Fruit fly (Drosophila melanogaster) whole organism, embryonic: Measurements from ENCODE around the gene KFase.

Experiments
- Aef1 ChIP-seq: fragments of 200-800 bp; sonication (Bioruptor generic); IDR thresholded peaks from 3 replicates; pipeline ENCODE4 v1.3.6; 2022; ENCODE audit warnings: missing biosample characterization, missing genetic modification characterization
- Atf-2 ChIP-seq: fragments of 200-800 bp; sonication (Bioruptor generic); optimal IDR thresholded peaks from 2 replicates; lab custom pipeline; 2016; ENCODE audit warnings: missing biosample characterization, missing genetic modification characterization
- BEAF-32 ChIP-seq: fragments of 200-800 bp; sonication (Bioruptor generic); optimal IDR thresholded peaks from 3 replicates; lab custom pipeline; 2017; ENCODE audit warnings: missing biosample characterization, missing genetic modification characterization, mild to moderate bottlenecking, moderate library complexity, missing genetic modification reagents
- C15 ChIP-seq: fragments of 200-800 bp; sonication (Bioruptor generic); IDR thresholded peaks from 3 replicates; pipeline ENCODE4 v1.3.6; 2022; ENCODE audit warnings: missing biosample characterization, missing genetic modification characterization
- CG10321 ChIP-seq: fragments of 200-800 bp; sonication (Bioruptor generic); IDR thresholded peaks from 2 replicates; pipeline ENCODE4 v1.3.6; 2022; ENCODE audit warnings: missing biosample characterization, missing genetic modification characterization
- CG10565 ChIP-seq: fragments of 200-800 bp; sonication (Bioruptor generic); optimal IDR thresholded peaks from 3 replicates; lab custom pipeline; 2016; ENCODE audit warnings: missing biosample characterization, mild to moderate bottlenecking, missing genetic modification characterization
- CG11085 ChIP-seq: fragments of 200-800 bp; sonication (Bioruptor generic); IDR thresholded peaks from 2 replicates; pipeline ENCODE4 v1.3.6; 2022; ENCODE audit warnings: missing biosample characterization, missing genetic modification characterization
- CG11398 ChIP-seq: fragments of 200-800 bp; sonication (Bioruptor generic); optimal IDR thresholded peaks from 2 replicates; lab custom pipeline; 2016; ENCODE audit warnings: missing biosample characterization, missing genetic modification characterization
- CG11504 ChIP-seq: fragments of 200-800 bp; sonication (Bioruptor generic); optimal IDR thresholded peaks from 3 replicates; lab custom pipeline; 2019; ENCODE audit warnings: missing biosample characterization, mild to moderate bottlenecking, missing genetic modification characterization, moderate library complexity
- CG11560 ChIP-seq: fragments of 200-800 bp; sonication (Bioruptor generic); IDR thresholded peaks from 3 replicates; pipeline ENCODE4 v1.3.6; 2022; ENCODE audit warnings: missing biosample characterization, missing genetic modification characterization
- CG13287 ChIP-seq: fragments of 200-800 bp; sonication (Bioruptor generic); IDR thresholded peaks from 2 replicates; pipeline ENCODE4 v1.3.6; 2022; ENCODE audit warnings: missing biosample characterization, missing genetic modification characterization; ENCODE audit not compliant: partially characterized antibody
- CG13296 ChIP-seq: fragments of 200-800 bp; sonication (Bioruptor generic); optimal IDR thresholded peaks from 3 replicates; lab custom pipeline; 2018; ENCODE audit warnings: missing biosample characterization, mild to moderate bottlenecking, missing genetic modification characterization
- CG14965 ChIP-seq: fragments of 200-800 bp; sonication (Bioruptor generic); optimal IDR thresholded peaks from 2 replicates; lab custom pipeline; 2016; ENCODE audit warnings: missing biosample characterization, missing genetic modification characterization, borderline replicate concordance
- CG17361 ChIP-seq: fragments of 200-800 bp; sonication (Bioruptor generic); IDR thresholded peaks from 3 replicates; pipeline ENCODE4 v1.3.6; 2022; ENCODE audit warnings: missing biosample characterization, missing genetic modification characterization
- CG18011 ChIP-seq: fragments of 200-800 bp; sonication (Bioruptor generic); optimal IDR thresholded peaks from 2 replicates; lab custom pipeline; 2017; ENCODE audit warnings: missing biosample characterization, missing genetic modification characterization, mild to moderate bottlenecking, moderate library complexity, missing genotype
- CG32532 ChIP-seq: fragments of 200-800 bp; sonication (Bioruptor generic); IDR thresholded peaks from 2 replicates; pipeline ENCODE4 v1.3.6; 2022; ENCODE audit warnings: missing biosample characterization, missing genetic modification characterization
- CG3847 ChIP-seq: fragments of 200-800 bp; sonication (Bioruptor generic); IDR thresholded peaks from 2 replicates; pipeline ENCODE4 v1.3.6; 2022; ENCODE audit warnings: missing biosample characterization, missing genetic modification characterization
- CG42726 ChIP-seq: fragments of 200-800 bp; sonication (Bioruptor generic); IDR thresholded peaks from 2 replicates; pipeline ENCODE4 v1.3.6; 2022; ENCODE audit warnings: missing biosample characterization, missing genetic modification characterization; ENCODE audit not compliant: partially characterized antibody
- CG6272 ChIP-seq: fragments of 200-800 bp; sonication (Bioruptor generic); IDR thresholded peaks from 2 replicates; pipeline ENCODE4 v1.3.6; 2022; ENCODE audit warnings: missing biosample characterization, missing genetic modification characterization
- CG6683 ChIP-seq: fragments of 200-800 bp; sonication (Bioruptor generic); optimal IDR thresholded peaks from 2 replicates; lab custom pipeline; 2017; ENCODE audit warnings: missing biosample characterization, mild to moderate bottlenecking, missing genetic modification characterization, missing genetic modification reagents
- CG7357 ChIP-seq: fragments of 200-800 bp; sonication (Bioruptor generic); IDR thresholded peaks from 3 replicates; pipeline ENCODE4 v1.3.6; 2022; ENCODE audit warnings: missing biosample characterization, missing genetic modification characterization
- CG9727 ChIP-seq: fragments of 200-800 bp; sonication (Bioruptor generic); optimal IDR thresholded peaks from 3 replicates; lab custom pipeline; 2017; ENCODE audit warnings: missing biosample characterization, mild to moderate bottlenecking, missing genetic modification characterization
- Dbx ChIP-seq: fragments of 200-800 bp; sonication (Bioruptor generic); IDR thresholded peaks from 3 replicates; pipeline ENCODE4 v1.3.6; 2022; ENCODE audit warnings: missing biosample characterization, missing genetic modification characterization
- Dek ChIP-seq: fragments of 200-800 bp; sonication (Bioruptor generic); optimal IDR thresholded peaks from 3 replicates; lab custom pipeline; 2019; ENCODE audit warnings: missing biosample characterization, mild to moderate bottlenecking, missing genetic modification characterization, moderate library complexity
- Dp ChIP-seq: fragments of 200-800 bp; sonication (Bioruptor generic); optimal IDR thresholded peaks from 2 replicates; lab custom pipeline; 2018; ENCODE audit warnings: missing biosample characterization, mild to moderate bottlenecking, missing genetic modification characterization, moderate library complexity
- E2f2 ChIP-seq: fragments of 200-800 bp; sonication (Bioruptor generic); IDR thresholded peaks from 2 replicates; pipeline ENCODE4 v1.3.6; 2022; ENCODE audit warnings: missing biosample characterization, missing genetic modification characterization
- Fer1 ChIP-seq: fragments of 200-800 bp; sonication (Bioruptor generic); optimal IDR thresholded peaks from 2 replicates; lab custom pipeline; 2017; ENCODE audit warnings: missing biosample characterization, mild to moderate bottlenecking, missing genetic modification characterization
- H15 ChIP-seq: fragments of 200-800 bp; sonication (Bioruptor generic); IDR thresholded peaks from 3 replicates; pipeline ENCODE4 v1.3.6; 2022; ENCODE audit warnings: missing biosample characterization, missing genetic modification characterization
- NC2β ChIP-seq: fragments of 200-800 bp; sonication (Bioruptor generic); optimal IDR thresholded peaks from 2 replicates; lab custom pipeline; 2016; ENCODE audit warnings: missing biosample characterization, missing genetic modification characterization
- Nf-YA ChIP-seq: fragments of 200-800 bp; sonication (Bioruptor generic); IDR thresholded peaks from 2 replicates; pipeline ENCODE4 v1.3.6; 2022; ENCODE audit warnings: missing biosample characterization, missing genetic modification characterization
- Nf-YB ChIP-seq: fragments of 200-800 bp; sonication (Bioruptor generic); optimal IDR thresholded peaks from 3 replicates; lab custom pipeline; 2019; ENCODE audit warnings: missing biosample characterization, mild to moderate bottlenecking, missing genetic modification characterization, moderate library complexity
- PHDP ChIP-seq: fragments of 200-800 bp; sonication (Bioruptor generic); optimal IDR thresholded peaks from 3 replicates; lab custom pipeline; 2018; ENCODE audit warnings: missing biosample characterization, mild to moderate bottlenecking, missing genetic modification characterization, moderate library complexity
- ato ChIP-seq: fragments of 200-800 bp; sonication (Bioruptor generic); IDR thresholded peaks from 2 replicates; pipeline ENCODE4 v1.3.6; 2022; ENCODE audit warnings: missing biosample characterization, missing genetic modification characterization; ENCODE audit not compliant: partially characterized antibody
- bbx ChIP-seq: fragments of 200-800 bp; sonication (Bioruptor generic); IDR thresholded peaks from 2 replicates; pipeline ENCODE4 v1.3.6; 2022; ENCODE audit warnings: missing biosample characterization, missing genetic modification characterization; ENCODE audit not compliant: partially characterized antibody
- bigmax ChIP-seq: fragments of 200-800 bp; sonication (Bioruptor generic); optimal IDR thresholded peaks from 2 replicates; lab custom pipeline; 2018; ENCODE audit warnings: missing biosample characterization, mild to moderate bottlenecking, missing genetic modification characterization
- bsh ChIP-seq, 2 experiments: fragments of 200-800 bp; sonication (Bioruptor generic); optimal IDR thresholded peaks; 2 replicates each; lab custom pipeline; 2017 to 2018; ENCODE audit warnings: mild to moderate bottlenecking in 2 of 2, missing biosample characterization in 2 of 2, missing genetic modification characterization in 2 of 2, moderate library complexity in 1 of 2
- cas ChIP-seq: fragments of 200-800 bp; sonication (Bioruptor generic); IDR thresholded peaks from 2 replicates; pipeline ENCODE4 v1.3.6; 2022; ENCODE audit warnings: missing biosample characterization, missing genetic modification characterization
- caup ChIP-seq: fragments of 200-800 bp; sonication (Bioruptor generic); optimal IDR thresholded peaks from 3 replicates; lab custom pipeline; 2017; ENCODE audit warnings: missing biosample characterization, mild to moderate bottlenecking, missing genetic modification characterization, moderate library complexity; ENCODE audit not compliant: severe bottlenecking
- chm ChIP-seq: fragments of 200-800 bp; sonication (Bioruptor generic); IDR thresholded peaks from 2 replicates; pipeline ENCODE4 v1.3.6; 2022; ENCODE audit warnings: missing biosample characterization, missing genetic modification characterization
- crp ChIP-seq, 2 experiments: fragments of 200-800 bp; sonication (Bioruptor generic); optimal IDR thresholded peaks; 2 replicates in 1 of 2; 3 replicates in 1 of 2; lab custom pipeline; 2017; ENCODE audit warnings: missing biosample characterization in 2 of 2, missing genetic modification characterization in 2 of 2, mild to moderate bottlenecking in 1 of 2, moderate library complexity in 1 of 2
- da ChIP-seq: fragments of 200-800 bp; sonication (Bioruptor generic); optimal IDR thresholded peaks from 2 replicates; lab custom pipeline; 2016; ENCODE audit warnings: missing biosample characterization, missing genetic modification characterization
- dm ChIP-seq: fragments of 200-800 bp; sonication (Bioruptor generic); optimal IDR thresholded peaks from 3 replicates; lab custom pipeline; 2016; ENCODE audit warnings: missing biosample characterization, missing genetic modification characterization
- dmrt11E ChIP-seq: fragments of 200-800 bp; sonication (Bioruptor generic); optimal IDR thresholded peaks from 3 replicates; lab custom pipeline; 2018; ENCODE audit warnings: missing biosample characterization, mild to moderate bottlenecking, missing genetic modification characterization, moderate library complexity
- insv ChIP-seq, 2 experiments: fragments of 200-800 bp; sonication (Bioruptor generic); optimal IDR thresholded peaks; 3 replicates each; lab custom pipeline; 2016 to 2018; ENCODE audit warnings: missing biosample characterization in 2 of 2, missing genetic modification characterization in 2 of 2
- nerfin-2 ChIP-seq: fragments of 200-800 bp; sonication (Bioruptor generic); IDR thresholded peaks from 2 replicates; pipeline ENCODE4 v1.3.6; 2022; ENCODE audit warnings: missing biosample characterization, missing genetic modification characterization; ENCODE audit not compliant: partially characterized antibody
- pan ChIP-seq, 4 experiments: fragments of >200 bp in 3 of 4; fragments of 200-800 bp in 1 of 4; sonication (Bioruptor generic) in 1 of 4; optimal IDR thresholded peaks in 3 of 4; IDR thresholded peaks in 1 of 4; 2 replicates each; pipeline versions ENCODE4 v1.3.6 to Lab custom; 2017 to 2022; ENCODE audit warnings: missing biosample characterization in 2 of 4, missing genetic modification characterization in 2 of 4, mixed read lengths in 1 of 4
- tx ChIP-seq: fragments of 200-800 bp; sonication (Bioruptor generic); optimal IDR thresholded peaks from 2 replicates; lab custom pipeline; 2016; ENCODE audit warnings: missing biosample characterization, missing genetic modification characterization
- zen2 ChIP-seq: fragments of 200-800 bp; sonication (Bioruptor generic); IDR thresholded peaks from 3 replicates; pipeline ENCODE4 v1.3.6; 2022; ENCODE audit warnings: missing biosample characterization, missing genetic modification characterization; ENCODE audit not compliant: partially characterized antibody

KFase gene

DNA sequence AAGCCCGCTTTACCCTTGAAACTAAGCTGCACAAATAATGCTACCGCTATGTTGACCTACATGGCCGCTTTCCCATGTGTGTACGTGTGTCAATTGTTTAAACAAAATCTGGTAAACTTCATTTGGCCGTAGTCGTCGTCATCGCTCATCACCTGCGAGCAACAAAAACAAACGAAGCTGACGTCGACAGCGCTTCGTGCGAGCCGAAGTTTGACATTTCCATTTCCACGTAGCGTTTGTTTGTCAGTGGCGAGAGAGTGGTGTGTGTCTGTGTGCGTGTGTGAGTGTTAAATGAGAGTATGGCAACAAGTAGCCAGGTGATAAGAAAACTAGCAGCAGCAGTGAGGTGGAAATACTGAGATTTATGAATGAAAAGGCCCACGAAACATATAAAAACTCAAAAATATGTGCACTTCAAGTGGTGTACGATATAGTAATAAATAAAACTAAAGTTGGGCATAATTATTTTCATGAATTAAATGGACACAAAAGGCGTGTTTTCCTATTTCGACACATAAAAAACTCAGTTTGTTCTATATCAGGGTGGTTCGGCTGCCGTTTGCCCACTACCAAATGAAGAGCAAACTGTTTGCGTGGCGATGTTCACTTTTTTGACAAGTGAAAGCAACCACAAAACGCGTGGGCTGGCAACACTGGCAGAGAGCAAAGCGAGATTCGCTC, 9.2 kb downstream of the KFase start (continued):
- TF ChIP-seq Aef1 (GFP tag; lab: Robert Waterston, UW) (no peak), CG6272 (GFP tag; lab: Robert Waterston, UW) (no peak), Dek (peak; percentile 8), CG42726 (GFP tag; lab: Robert Waterston, UW) (no peak), CG13296 (peak; percentile 83), zen2 (no peak), Fer1 (peak; percentile 85), C15 (GFP tag; lab: Robert Waterston, UW) (no peak), CG32532 (peak; percentile 62; the same call in 1 of the 2 replicates), caup (peak; percentile 77), crp (GFP tag; optimal IDR thresholded peaks at IDR 0.05; lab: Kevin White, UChicago) (no peak), ato (GFP tag; lab: Robert Waterston, UW) (no peak), CG11085 (GFP tag; lab: Robert Waterston, UW) (no peak), bsh (GFP tag; optimal IDR thresholded peaks at IDR 0.05; lab: Kevin White, UChicago) (peak; percentile 11 to 21), dmrt11E (tag; lab: Kevin White, UChicago) (peak; percentile 8), Atf-2 (GFP tag; lab: Kevin White, UChicago) (no peak), CG11398 (no peak), CG14965 (GFP tag; lab: Kevin White, UChicago) (no peak), CG3847 (GFP tag; lab: Robert Waterston, UW) (no peak), BEAF-32 (GFP tag; lab: Kevin White, UChicago) (no peak), bbx (0 out of 2 replicates have a peak, but pooled peaks have one; percentile 33), CG11504 (tag; lab: Kevin White, UChicago) (peak; percentile 85), PHDP (peak; percentile 55), CG17361 (peak; percentile 9; the same call in 1 of the 3 replicates), Nf-YA (GFP tag; lab: Robert Waterston, UW) (no peak), nerfin-2 (GFP tag; lab: Robert Waterston, UW) (no peak), NC2β (GFP tag; lab: Kevin White, UChicago) (peak; percentile 20), CG13287 (GFP tag; lab: Robert Waterston, UW) (peak; percentile 13; the same call in 1 of the 2 replicates), chm (GFP tag; lab: Robert Waterston, UW) (peak; percentile 61; the same call in 1 of the 2 replicates), E2f2 (GFP tag; lab: Robert Waterston, UW) (peak; percentile 27), dm (peak; percentile 14), CG18011 (GFP tag; lab: Kevin White, UChicago) (no peak), insv (GFP tag; optimal IDR thresholded peaks at IDR 0.05; lab: Kevin White, UChicago) (peak in 1 of 2 experiments; percentile 28), CG11560 (tag; lab: Robert Waterston, UW) (no peak), tx (GFP tag; lab: Kevin White, UChicago) (no peak), CG10321 (GFP tag; lab: Robert Waterston, UW) (no peak), bigmax (GFP tag; lab: Kevin White, UChicago) (peak; percentile 47), pan (optimal IDR thresholded peaks at IDR 0.05; lab: Kevin White, UChicago) (no peak), pan (GFP tag; optimal IDR thresholded peaks at IDR 0.05 in 1 of 2, IDR thresholded peaks at IDR 0.05 in 1 of 2) (no peak), Nf-YB (GFP tag; lab: Kevin White, UChicago) (no peak), Dbx (GFP tag; lab: Robert Waterston, UW) (no peak), cas (no peak), CG7357 (GFP tag; lab: Robert Waterston, UW) (no peak), CG6683 (GFP tag; lab: Kevin White, UChicago) (peak; percentile 14), CG9727 (GFP tag; lab: Kevin White, UChicago) (peak; percentile 23), H15 (GFP tag; lab: Robert Waterston, UW) (no peak), Dp (GFP tag; lab: Kevin White, UChicago) (no peak), da (GFP tag; lab: Kevin White, UChicago) (no peak), CG10565 (GFP tag; lab: Kevin White, UChicago) (no peak)
